Worm (Caenorhabditis elegans): ENCODE results near the gene C15B12.1.

Gene C15B12.1

DNA sequence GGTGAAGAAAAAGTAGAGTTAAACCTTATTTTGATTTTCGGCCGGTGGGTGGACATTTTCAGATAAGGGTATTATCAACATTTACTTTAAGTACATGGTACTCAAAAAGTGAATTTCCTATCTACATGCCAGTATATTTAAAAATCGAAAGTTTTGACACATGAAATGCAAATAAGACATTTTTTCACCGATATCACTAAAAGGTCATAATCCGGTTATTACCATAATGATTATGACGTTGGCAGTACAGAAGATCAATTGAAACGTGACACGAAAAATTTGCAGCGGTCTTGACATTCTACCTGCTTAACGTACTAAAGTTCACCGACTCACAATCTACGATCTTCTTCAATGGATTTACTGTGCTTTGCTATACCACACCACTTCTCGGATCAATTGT is 18.6 kb upstream of the C15B12.1 start:
- no peak for TF ChIP-seq madf-10 (tag; optimal IDR thresholded peaks at IDR 0.05)
- TF ChIP-seq madf-8 (GFP tag; conservative IDR thresholded peaks at IDR 0.05), result no peak
- no peak for TF ChIP-seq F57C9.4 (tag; optimal IDR thresholded peaks at IDR 0.05)
- no peak for TF ChIP-seq egl-18 (GFP tag; IDR thresholded peaks at IDR 0.05)
- TF ChIP-seq ZK185.1 (tag; optimal IDR thresholded peaks at IDR 0.05; ENCODE audit: poor library complexity, severe bottlenecking), result no peak

DNA sequence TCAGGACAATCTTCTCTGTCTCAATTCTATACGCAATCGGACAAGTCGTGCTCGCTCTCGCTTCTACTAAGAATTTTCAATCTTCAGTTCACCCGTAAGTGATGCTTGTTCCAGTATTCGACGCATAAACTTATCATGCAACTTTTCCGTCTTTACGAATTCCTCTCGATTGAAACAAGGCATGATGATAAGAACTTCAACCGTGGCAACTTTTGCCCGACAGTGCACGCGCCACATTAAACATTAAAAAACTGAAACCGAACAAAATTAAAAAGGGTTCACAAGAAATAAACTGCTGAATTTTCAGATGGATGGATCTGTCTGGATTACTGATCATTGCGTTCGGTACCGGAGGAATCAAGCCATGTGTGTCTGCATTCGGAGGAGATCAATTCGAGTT is 18.1 kb upstream of the C15B12.1 start:
- TF ChIP-seq rpc-1 (optimal IDR thresholded peaks at IDR 0.05), result no peak
- TF ChIP-seq rpc-1 (tag; optimal IDR thresholded peaks at IDR 0.05), result no peak
- peak; percentile 54 for TF ChIP-seq nhr-80 (tag; optimal IDR thresholded peaks at IDR 0.05)

- no peak for TF ChIP-seq die-1 (tag; optimal IDR thresholded peaks at IDR 0.05)
- peak; percentile 37 for TF ChIP-seq nhr-80 (tag; optimal IDR thresholded peaks at IDR 0.05)
Observed at ce11 chrX:6460123-6460522, 16.5 kb upstream of the C15B12.1 start.

- TF ChIP-seq snpc-3.4 (tag; optimal IDR thresholded peaks at IDR 0.05) (no peak), hlh-26 (GFP tag; conservative IDR thresholded peaks at IDR 0.05) (no peak), madf-3 (GFP tag; IDR thresholded peaks at IDR 0.05) (no peak), madf-6 (GFP tag; IDR thresholded peaks at IDR 0.05) (no peak), ccch-3 (GFP tag; optimal IDR thresholded peaks at IDR 0.05) (no peak), madf-8 (GFP tag; conservative IDR thresholded peaks at IDR 0.05) (no peak), dpff-1 (tag; optimal IDR thresholded peaks at IDR 0.05) (no peak), mcd-1 (GFP tag; IDR thresholded peaks at IDR 0.05) (no peak), tlf-1 (GFP tag; optimal IDR thresholded peaks at IDR 0.05) (no peak), mes-4 (tag; optimal IDR thresholded peaks at IDR 0.05) (no peak), nhr-27 (tag; optimal IDR thresholded peaks at IDR 0.05) (no peak), ceh-40 (GFP tag; IDR thresholded peaks at IDR 0.05) (no peak), cebp-2 (GFP tag; IDR thresholded peaks at IDR 0.05) (no peak), ets-4 (GFP tag; optimal IDR thresholded peaks at IDR 0.05) (no peak), F23B12.7 (tag; optimal IDR thresholded peaks at IDR 0.05; ENCODE audit: insufficient read depth) (no peak), unc-130 (GFP tag; optimal IDR thresholded peaks at IDR 0.05) (no peak), hlh-12 (tag; optimal IDR thresholded peaks at IDR 0.05) (no peak), Y53F4B.3 (GFP tag; IDR thresholded peaks at IDR 0.05) (no peak), lin-26 (GFP tag; IDR thresholded peaks at IDR 0.05) (no peak)
Observed at ce11 chrX:6461729-6462128, 14.9 kb upstream of the C15B12.1 start, which contains the start of gene K04E7.1. K04E7.1 (plus strand) TSS chrX:6462029.

DNA sequence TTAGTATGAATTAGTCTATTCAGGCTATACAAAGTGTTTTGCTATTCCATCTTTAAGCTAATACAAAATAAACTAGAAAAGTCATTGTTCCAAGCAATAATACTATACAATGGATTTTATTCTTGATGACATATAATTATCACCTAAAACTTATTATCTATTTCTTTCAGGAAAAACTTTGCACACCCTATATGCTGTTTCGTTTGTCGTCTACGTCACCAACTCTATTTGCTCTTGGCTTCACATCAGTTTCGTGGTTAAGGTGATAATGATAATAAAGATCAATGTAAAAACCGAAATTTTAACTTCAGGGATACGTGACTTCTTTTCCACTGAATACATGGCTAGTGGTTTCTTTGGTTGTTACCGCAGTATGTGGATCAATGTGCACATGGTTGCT is 14.1 kb upstream of the C15B12.1 start:
- TF ChIP-seq F55B11.4 (tag; optimal IDR thresholded peaks at IDR 0.05; ENCODE audit: borderline replicate concordance, insufficient read depth), result no peak
- no peak for TF ChIP-seq somi-1 (GFP tag; optimal IDR thresholded peaks at IDR 0.05)
- TF ChIP-seq lsy-27 (tag; optimal IDR thresholded peaks at IDR 0.05; ENCODE audit: borderline replicate concordance, insufficient read depth), result no peak
- TF ChIP-seq attf-5 (GFP tag; optimal IDR thresholded peaks at IDR 0.05), result no peak
- no peak for TF ChIP-seq K11D2.4 (GFP tag; IDR thresholded peaks at IDR 0.05)
- no peak for TF ChIP-seq ztf-3 (GFP tag; optimal IDR thresholded peaks at IDR 0.05)
- no peak for TF ChIP-seq ceh-91 (GFP tag; IDR thresholded peaks at IDR 0.05)
- TF ChIP-seq dox-1 (GFP tag; IDR thresholded peaks at IDR 0.05), result no peak
- TF ChIP-seq dpl-1 (GFP tag; optimal IDR thresholded peaks at IDR 0.05), result no peak
- TF ChIP-seq ZK185.1 (tag; optimal IDR thresholded peaks at IDR 0.05; ENCODE audit: poor library complexity, severe bottlenecking), result no peak
- TF ChIP-seq akir-1 (GFP tag; optimal IDR thresholded peaks at IDR 0.05), result no peak

All from whole organism, young adult.